Worm (Caenorhabditis elegans): Measurements from ENCODE around the gene C48B4.3.

Gene C48B4.3

DNA sequence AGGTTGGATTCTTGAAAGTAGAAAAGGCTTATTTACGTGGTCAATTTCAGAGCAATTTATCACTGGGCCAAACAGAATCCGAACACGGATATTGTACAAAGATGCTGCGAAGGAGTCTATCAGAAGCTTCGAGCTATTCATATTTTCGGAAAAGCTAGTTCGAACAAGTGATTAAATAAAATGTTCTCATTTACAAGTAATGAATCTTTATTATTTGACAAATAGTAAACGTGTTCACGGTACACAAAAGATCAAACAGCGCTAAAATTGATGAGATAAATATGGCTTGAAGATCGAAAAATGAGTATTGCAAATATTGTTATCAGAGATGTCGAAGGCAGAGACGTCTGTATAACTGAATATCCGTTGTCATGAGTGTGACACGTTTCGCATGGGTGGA lies 32.9 kb upstream of the C48B4.3 start:
- no peak for TF ChIP-seq ztf-7 (tag; optimal IDR thresholded peaks at IDR 0.05)
- no peak for TF ChIP-seq ceh-44 (GFP tag; IDR thresholded peaks at IDR 0.05)
- no peak for TF ChIP-seq ceh-32 (tag; optimal IDR thresholded peaks at IDR 0.05; ENCODE audit: poor library complexity)
- no peak for TF ChIP-seq fos-1 (tag; optimal IDR thresholded peaks at IDR 0.05)
- no peak for TF ChIP-seq ceh-20 (GFP tag; IDR thresholded peaks at IDR 0.05)
- no peak for TF ChIP-seq rbr-2 (tag; optimal IDR thresholded peaks at IDR 0.05)
- no peak for TF ChIP-seq ceh-28 (tag; optimal IDR thresholded peaks at IDR 0.05)
- TF ChIP-seq Y105C5A.15 (GFP tag; IDR thresholded peaks at IDR 0.05): no peak; the same call in 1 of the 2 replicates
- peak; percentile 10 for TF ChIP-seq F49E8.2 (tag; optimal IDR thresholded peaks at IDR 0.05; ENCODE audit: borderline replicate concordance)
- TF ChIP-seq lin-38 (GFP tag; IDR thresholded peaks at IDR 0.05): peak; percentile 76
- TF ChIP-seq snpc-1.2 (GFP tag; IDR thresholded peaks at IDR 0.05): peak; percentile 25; the same call in 1 of the 2 replicates
- no peak for TF ChIP-seq egl-27 (tag; optimal IDR thresholded peaks at IDR 0.05)
- 0 out of 2 replicates have a peak, but pooled peaks have one; percentile 32 for TF ChIP-seq lim-7 (GFP tag; IDR thresholded peaks at IDR 0.05)
- TF ChIP-seq nhr-42 (GFP tag; IDR thresholded peaks at IDR 0.05): no peak
- no peak for TF ChIP-seq lir-3 (tag; optimal IDR thresholded peaks at IDR 0.05)
- TF ChIP-seq Y5F2A.4 (GFP tag; optimal IDR thresholded peaks at IDR 0.05): no peak
- no peak for TF ChIP-seq nhr-28 (tag; optimal IDR thresholded peaks at IDR 0.05)
- no peak for TF ChIP-seq aly-2 (tag; optimal IDR thresholded peaks at IDR 0.05)
- TF ChIP-seq unc-62 (GFP tag; optimal IDR thresholded peaks at IDR 0.05 in 1 of 2): no peak
- no peak for TF ChIP-seq unc-62 (tag; optimal IDR thresholded peaks at IDR 0.05)
- TF ChIP-seq unc-39 (tag; optimal IDR thresholded peaks at IDR 0.05): no peak
- no peak for TF ChIP-seq attf-4 (tag; optimal IDR thresholded peaks at IDR 0.05)
- no peak for TF ChIP-seq hlh-30 (tag; optimal IDR thresholded peaks at IDR 0.05; ENCODE audit: insufficient read depth)
- TF ChIP-seq php-3 (GFP tag; IDR thresholded peaks at IDR 0.05): no peak
- no peak for TF ChIP-seq ceh-62 (tag; optimal IDR thresholded peaks at IDR 0.05)
- no peak for TF ChIP-seq nhr-102 (tag; optimal IDR thresholded peaks at IDR 0.05)
- TF ChIP-seq daf-16 (GFP tag; optimal IDR thresholded peaks at IDR 0.05): no peak
- TF ChIP-seq daf-16 (tag; optimal IDR thresholded peaks at IDR 0.05): no peak
- TF ChIP-seq nhr-76 (tag; optimal IDR thresholded peaks at IDR 0.05): no peak
- TF ChIP-seq mdl-1 (tag; optimal IDR thresholded peaks at IDR 0.05): no peak
- no peak for TF ChIP-seq nhr-48 (tag; optimal IDR thresholded peaks at IDR 0.05)
- no peak for TF ChIP-seq daf-8 (GFP tag; IDR thresholded peaks at IDR 0.05)
- peak; percentile 16 for TF ChIP-seq aha-1 (tag)
- TF ChIP-seq unc-130 (GFP tag; optimal IDR thresholded peaks at IDR 0.05): peak; percentile 60
- TF ChIP-seq nhr-111 (GFP tag; optimal IDR thresholded peaks at IDR 0.05): no peak
- TF ChIP-seq gei-8 (GFP tag; optimal IDR thresholded peaks at IDR 0.05): no peak
- no peak for TF ChIP-seq zip-11 (GFP tag; IDR thresholded peaks at IDR 0.05)
- TF ChIP-seq nhr-10 (tag; optimal IDR thresholded peaks at IDR 0.05): no peak

DNA sequence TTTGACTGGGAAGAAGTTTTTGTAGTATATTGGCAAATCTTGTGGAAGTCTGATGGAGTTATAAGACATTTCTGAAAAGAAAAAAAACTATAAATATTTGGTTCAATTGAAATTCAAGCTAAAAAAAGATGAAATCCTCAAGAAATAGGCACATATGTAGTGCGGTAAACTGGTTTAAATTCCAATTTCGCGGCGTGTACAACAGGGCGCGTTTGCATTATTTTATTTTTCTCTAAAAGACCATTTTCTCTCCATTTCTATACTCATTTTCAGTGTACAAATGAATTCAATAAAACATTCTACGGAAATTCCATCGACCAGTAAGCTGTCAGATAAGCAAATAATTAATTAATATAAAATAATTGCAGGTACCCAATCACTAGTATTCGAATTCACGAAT lies 32.0 kb upstream of the C48B4.3 start, which contains the start of the genes pri-1 and F58A4.6:
pri-1 (minus strand) TSS at position 71 of the 400 bp plus-strand sequence.
F58A4.6 (plus strand) TSS at position 272 of the 400 bp plus-strand sequence.
- TF ChIP-seq hlh-30 (tag; optimal IDR thresholded peaks at IDR 0.05; ENCODE audit: insufficient read depth) (peak; percentile 24), mes-2 (tag; optimal IDR thresholded peaks at IDR 0.05; ENCODE audit: poor library complexity, severe bottlenecking) (peak; percentile 53), dpl-1 (GFP tag; optimal IDR thresholded peaks at IDR 0.05) (peak; percentile 83), ama-1 (optimal IDR thresholded peaks at IDR 0.05) (no peak), lin-38 (GFP tag; IDR thresholded peaks at IDR 0.05) (peak; percentile 92), pqm-1 (tag; optimal IDR thresholded peaks at IDR 0.05) (no peak), set-16 (GFP tag; IDR thresholded peaks at IDR 0.05) (no peak), Y75B8A.6 (GFP tag; IDR thresholded peaks at IDR 0.05) (no peak), aha-1 (tag) (peak; percentile 20)

Data from whole organism, L4 larva.